Worm (Caenorhabditis elegans): Measurements from ENCODE around the gene sam-10.

Gene sam-10

DNA sequence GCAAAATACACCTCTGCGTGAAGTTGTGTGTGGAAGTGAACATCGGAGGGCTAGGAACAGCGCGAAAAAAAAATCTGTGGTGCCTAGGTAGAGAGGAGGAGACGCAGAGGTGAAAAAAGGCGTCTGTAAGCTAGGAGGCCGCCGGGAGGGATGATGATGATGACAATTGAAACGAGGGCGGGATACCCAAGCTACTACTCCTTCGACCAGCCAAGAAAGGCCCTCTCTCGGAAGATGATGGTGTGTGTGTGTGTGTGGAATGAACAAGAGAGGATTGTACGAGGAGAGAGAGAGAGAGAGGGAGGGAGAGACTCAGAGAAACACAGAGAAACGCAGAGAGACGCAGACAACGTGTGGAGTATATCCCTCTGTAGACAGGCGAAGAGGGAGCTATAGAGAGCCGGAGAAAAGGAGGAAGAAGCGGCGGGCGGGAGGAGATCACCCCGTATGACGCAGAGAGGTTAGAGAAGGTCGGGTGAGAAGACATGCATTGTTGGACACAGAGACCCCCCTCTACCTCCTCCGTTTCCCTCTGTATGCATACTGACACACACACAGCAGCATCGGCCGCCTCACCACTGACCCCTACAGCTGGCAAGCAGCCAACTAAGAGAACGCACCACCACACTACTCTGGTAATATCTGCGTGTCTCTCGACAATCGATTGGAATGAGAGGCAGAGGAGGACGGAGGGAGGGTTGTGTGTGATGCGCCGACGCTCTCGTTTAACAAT lies 4.8 kb upstream of the sam-10 start (continued):
- TF ChIP-seq athp-1 (tag; optimal IDR thresholded peaks at IDR 0.05) (no peak), pha-4 (tag; optimal IDR thresholded peaks at IDR 0.05) (peak; percentile 7), attf-3 (GFP tag; conservative IDR thresholded peaks at IDR 0.05) (peak; percentile 34; the same call in 1 of the 2 replicates)

DNA sequence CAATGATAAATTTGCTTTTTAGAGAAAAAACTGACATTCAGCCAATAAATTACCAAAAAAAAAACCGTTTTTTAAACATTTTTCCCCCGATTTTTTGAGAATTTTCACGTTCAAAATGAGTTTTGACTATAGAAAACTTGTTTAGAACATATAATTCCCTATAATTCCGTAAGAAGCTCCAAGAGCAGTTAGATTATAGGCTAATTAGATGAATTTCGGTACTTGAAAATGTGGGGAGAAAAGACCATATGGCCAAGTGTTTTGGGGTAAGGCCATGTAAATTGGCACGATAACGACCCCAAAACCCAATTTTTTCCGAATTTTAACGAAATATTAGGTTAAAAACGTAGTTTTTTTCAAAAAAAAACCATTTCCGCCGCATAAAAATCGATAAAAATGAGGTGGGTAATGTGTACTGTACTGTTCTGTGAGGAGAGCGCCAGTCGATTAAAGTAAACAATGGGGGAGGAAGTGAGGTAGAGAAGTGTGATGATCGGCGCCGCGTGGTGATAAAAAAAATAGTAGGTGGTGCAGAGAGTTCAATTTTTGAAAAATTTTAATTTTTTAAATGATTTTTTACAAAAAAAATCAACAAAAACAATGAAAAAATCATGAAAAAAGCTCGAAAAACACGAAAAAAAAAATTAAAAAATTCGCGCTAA lies 2.9 kb upstream of the sam-10 start:
- TF ChIP-seq nhr-120 (GFP tag; IDR thresholded peaks at IDR 0.05) (no peak), nhr-80 (tag; optimal IDR thresholded peaks at IDR 0.05) (peak; percentile 63)

DNA sequence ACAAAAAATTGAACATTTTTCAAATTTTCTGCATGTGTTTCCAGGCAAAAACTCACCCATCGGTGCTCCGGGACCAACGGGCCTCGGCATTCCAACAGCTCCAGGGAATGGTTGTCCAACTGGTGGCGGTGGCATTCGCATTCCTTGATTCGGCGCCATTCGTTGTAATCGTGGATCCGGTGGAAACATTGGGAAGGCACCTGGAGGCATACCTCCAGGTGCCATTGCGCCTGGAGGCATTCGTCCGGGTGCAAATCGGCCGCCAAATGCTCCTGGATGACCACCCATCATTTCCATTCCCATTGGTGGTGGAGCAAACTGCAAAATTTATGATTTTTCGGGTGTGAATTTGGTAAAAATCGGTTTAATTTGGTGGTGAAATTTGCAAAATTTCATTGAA lies 3.8 kb downstream of the sam-10 start:
- TF ChIP-seq egl-44 (GFP tag; IDR thresholded peaks at IDR 0.05) (no peak), ztf-28 (GFP tag; IDR thresholded peaks at IDR 0.05) (0 out of 2 replicates have a peak, but pooled peaks have one; percentile 31), B0019.2 (GFP tag; conservative IDR thresholded peaks at IDR 0.05) (no peak), hlh-12 (tag; optimal IDR thresholded peaks at IDR 0.05) (no peak), hsf-1 (GFP tag; IDR thresholded peaks at IDR 0.05) (no peak), zfh-2 (GFP tag; conservative IDR thresholded peaks at IDR 0.05) (peak; percentile 63; the same call in 1 of the 2 replicates), snpc-3.4 (tag; optimal IDR thresholded peaks at IDR 0.05) (no peak), lsy-27 (tag; optimal IDR thresholded peaks at IDR 0.05; ENCODE audit: borderline replicate concordance, insufficient read depth) (no peak)

DNA sequence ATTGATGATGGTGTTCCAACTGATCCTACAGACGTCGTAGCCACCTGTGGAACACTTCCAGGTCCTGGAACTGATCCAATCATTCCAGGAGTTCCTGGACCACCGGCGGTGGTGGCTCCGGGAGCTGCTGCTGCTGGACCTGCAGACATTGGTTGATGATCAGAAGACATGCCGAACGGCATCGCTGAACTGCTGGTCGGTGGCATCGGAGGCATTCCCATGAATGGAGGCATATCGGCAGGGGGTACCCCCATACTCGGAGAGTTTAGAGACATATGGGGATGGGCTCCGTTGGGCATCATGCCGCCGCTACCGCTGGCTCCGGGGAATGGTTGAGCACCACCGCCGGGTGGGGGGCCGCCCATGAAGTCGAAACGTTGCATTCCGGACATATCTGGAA lies 5.0 kb downstream of the sam-10 start:
- TF ChIP-seq let-526 (GFP tag; IDR thresholded peaks at IDR 0.05) (no peak), sea-2 (GFP tag; IDR thresholded peaks at IDR 0.05) (no peak), F23B12.7 (tag; optimal IDR thresholded peaks at IDR 0.05; ENCODE audit: insufficient read depth) (no peak), egrh-3 (GFP tag; IDR thresholded peaks at IDR 0.05) (peak; percentile 52; the same call in 1 of the 2 replicates), F57A8.1 (GFP tag; optimal IDR thresholded peaks at IDR 0.05) (no peak), let-607 (tag; optimal IDR thresholded peaks at IDR 0.05) (no peak), B0035.1 (tag; optimal IDR thresholded peaks at IDR 0.05) (no peak), zfh-2 (GFP tag; conservative IDR thresholded peaks at IDR 0.05) (peak; percentile 87), lin-35 (GFP tag; optimal IDR thresholded peaks at IDR 0.05) (no peak), Y95B8A.8 (GFP tag; IDR thresholded peaks at IDR 0.05) (no peak), B0336.3 (GFP tag; IDR thresholded peaks at IDR 0.05) (no peak), snpc-3.4 (tag; optimal IDR thresholded peaks at IDR 0.05) (no peak), K12H6.12 (tag; optimal IDR thresholded peaks at IDR 0.05) (no peak), atf-7 (tag; optimal IDR thresholded peaks at IDR 0.05) (no peak)

DNA sequence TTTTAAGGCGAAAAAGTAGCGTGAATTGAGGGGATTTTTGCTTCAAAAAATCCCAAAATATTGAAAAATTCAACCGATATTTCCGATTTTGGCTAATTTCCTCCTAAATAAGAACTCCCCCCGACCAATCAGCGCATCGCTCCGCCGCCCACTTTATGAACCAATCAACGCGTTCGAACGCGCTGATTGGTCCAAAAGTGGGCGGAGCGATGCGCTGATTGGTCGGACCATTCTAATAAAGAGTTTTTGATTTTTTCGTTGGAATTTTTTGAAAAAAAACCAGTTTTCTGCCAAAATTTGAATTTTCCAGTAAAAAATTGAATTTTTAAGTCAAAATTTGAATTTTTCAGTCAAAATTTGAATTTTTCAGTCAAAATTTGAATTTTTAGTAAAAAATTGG lies 9.1 kb downstream of the sam-10 start:
- TF ChIP-seq egl-44 (GFP tag; IDR thresholded peaks at IDR 0.05) (no peak), lin-54 (GFP tag; optimal IDR thresholded peaks at IDR 0.05) (no peak), egrh-3 (GFP tag; IDR thresholded peaks at IDR 0.05) (no peak), nhr-179 (tag; optimal IDR thresholded peaks at IDR 0.05) (no peak), repo-1 (tag; optimal IDR thresholded peaks at IDR 0.05) (no peak), cebp-1 (GFP tag; IDR thresholded peaks at IDR 0.05) (no peak), cebp-1 (tag; optimal IDR thresholded peaks at IDR 0.05) (no peak), pbrm-1 (GFP tag; IDR thresholded peaks at IDR 0.05) (0 out of 2 replicates have a peak, but pooled peaks have one; percentile 42), Y79H2A.3 (GFP tag; conservative IDR thresholded peaks at IDR 0.05) (no peak), unc-130 (GFP tag; optimal IDR thresholded peaks at IDR 0.05) (no peak), F52B5.7 (tag; optimal IDR thresholded peaks at IDR 0.05) (no peak), nfyb-1 (GFP tag; IDR thresholded peaks at IDR 0.05) (peak; percentile 58; the same call in 1 of the 2 replicates), F39B2.1 (GFP tag; IDR thresholded peaks at IDR 0.05) (no peak), madf-8 (GFP tag; conservative IDR thresholded peaks at IDR 0.05) (no peak), ztf-18 (tag; optimal IDR thresholded peaks at IDR 0.05) (no peak), bed-2 (GFP tag; IDR thresholded peaks at IDR 0.05) (no peak)

Data from whole organism, young adult.